Worm (Caenorhabditis elegans): ENCODE results near the gene C18D1.2.

ce11 chrII:10099072-10099471 lies 42.3 kb downstream of the C18D1.2 start:
- TF ChIP-seq C17E4.6 (GFP tag; IDR thresholded peaks at IDR 0.05) (no peak), let-607 (tag; optimal IDR thresholded peaks at IDR 0.05) (no peak), aptf-3 (GFP tag; IDR thresholded peaks at IDR 0.05) (no peak), snpc-1.3 (tag; optimal IDR thresholded peaks at IDR 0.05; ENCODE audit: insufficient read depth) (no peak), madf-8 (GFP tag; conservative IDR thresholded peaks at IDR 0.05) (no peak), snpc-4 (GFP tag; optimal IDR thresholded peaks at IDR 0.05) (no peak), snpc-4 (tag; optimal IDR thresholded peaks at IDR 0.05) (no peak), Y95B8A.8 (GFP tag; IDR thresholded peaks at IDR 0.05) (no peak), ceh-40 (GFP tag; IDR thresholded peaks at IDR 0.05) (no peak), egl-18 (GFP tag; IDR thresholded peaks at IDR 0.05) (no peak), attf-3 (GFP tag; conservative IDR thresholded peaks at IDR 0.05) (no peak), ekl-4 (GFP tag; IDR thresholded peaks at IDR 0.05) (no peak), cebp-2 (GFP tag; IDR thresholded peaks at IDR 0.05) (no peak), sea-2 (GFP tag; IDR thresholded peaks at IDR 0.05) (no peak), ama-1 (optimal IDR thresholded peaks at IDR 0.05) (no peak), ama-1 (GFP tag; optimal IDR thresholded peaks at IDR 0.05) (no peak)
